Fruit fly (Drosophila melanogaster) whole organism, wandering third instar larva: ENCODE measurements around the gene Dlip1.

Experiments used
- Abd-B ChIP-seq: fragments of >200 bp; optimal IDR thresholded peaks from 2 replicates; lab custom pipeline; 2017; ENCODE audit warnings: missing biosample characterization, missing genetic modification characterization
- CG32264 ChIP-seq: fragments of 200-800 bp; sonication (Bioruptor generic); optimal IDR thresholded peaks from 2 replicates; lab custom pipeline; 2016; ENCODE audit warnings: missing biosample characterization, missing genetic modification characterization
- CG9705 ChIP-seq: fragments of 200-800 bp; sonication (Bioruptor generic); optimal IDR thresholded peaks from 2 replicates; lab custom pipeline; 2018; ENCODE audit warnings: missing biosample characterization, mild to moderate bottlenecking, missing genetic modification characterization
- CrebA ChIP-seq: fragments of 200-800 bp; sonication (Bioruptor generic); optimal IDR thresholded peaks from 2 replicates; lab custom pipeline; 2016; ENCODE audit warnings: missing biosample characterization, mild to moderate bottlenecking, missing genetic modification characterization, borderline replicate concordance
- Dfd ChIP-seq: fragments of >200 bp; optimal IDR thresholded peaks from 2 replicates; lab custom pipeline; 2017; ENCODE audit warnings: missing biosample characterization, missing genetic modification characterization
- Dif ChIP-seq: fragments of 200-275, 200-300 bp; sonication (Bioruptor generic); optimal IDR thresholded peaks from 2 replicates; lab custom pipeline; 2018; ENCODE audit warnings: missing biosample characterization, missing genetic modification characterization; ENCODE audit not compliant: partially characterized antibody
- GATAd ChIP-seq: sonication (Bioruptor generic); optimal IDR thresholded peaks from 2 replicates; lab custom pipeline; 2016; ENCODE audit warnings: missing biosample characterization, missing genetic modification characterization
- HLH106 ChIP-seq: fragments of 200-800 bp; optimal IDR thresholded peaks from 3 replicates; lab custom pipeline; 2019; ENCODE audit warnings: missing biosample characterization, mild to moderate bottlenecking, missing genetic modification characterization, moderate library complexity
- Hnf4 ChIP-seq: fragments of 200-800 bp; sonication (Bioruptor generic); optimal IDR thresholded peaks from 2 replicates; lab custom pipeline; 2016; ENCODE audit warnings: missing biosample characterization, mild to moderate bottlenecking, missing genetic modification characterization
- Hr78 ChIP-seq: fragments of >200 bp; optimal IDR thresholded peaks from 2 replicates; lab custom pipeline; 2017; ENCODE audit warnings: missing biosample characterization, missing genetic modification characterization
- Hr83 ChIP-seq: fragments of 200-300 bp; sonication (Bioruptor generic); optimal IDR thresholded peaks from 2 replicates; lab custom pipeline; 2016; ENCODE audit warnings: missing biosample characterization, mild to moderate bottlenecking, missing genetic modification characterization, moderate library complexity; ENCODE audit not compliant: poor library complexity, severe bottlenecking
- Jra ChIP-seq: sonication (Bioruptor generic); optimal IDR thresholded peaks from 2 replicates; lab custom pipeline; 2016; ENCODE audit warnings: missing biosample characterization, missing genetic modification characterization
- Mio ChIP-seq: sonication (Bioruptor generic); optimal IDR thresholded peaks from 2 replicates; lab custom pipeline; 2016; ENCODE audit warnings: missing biosample characterization, missing genetic modification characterization
- Myc ChIP-seq: fragments of >200 bp; optimal IDR thresholded peaks from 2 replicates; lab custom pipeline; 2017
- N ChIP-seq: fragments of >200 bp; optimal IDR thresholded peaks from 2 replicates; lab custom pipeline; 2018; ENCODE audit warnings: missing biosample characterization, missing external identifiers, missing genetic modification characterization
- OdsH ChIP-seq: fragments of 200-800 bp; sonication (Bioruptor generic); optimal IDR thresholded peaks from 2 replicates; lab custom pipeline; 2016; ENCODE audit warnings: missing biosample characterization, mild to moderate bottlenecking, missing genetic modification characterization
- Rel ChIP-seq, 2 experiments: fragments of 200-800 bp; sonication (Bioruptor generic) in 1 of 2; optimal IDR thresholded peaks; 2 replicates in 1 of 2; 3 replicates in 1 of 2; lab custom pipeline; 2016 to 2019; ENCODE audit warnings: mild to moderate bottlenecking in 2 of 2, missing biosample characterization in 2 of 2, missing genetic modification characterization in 2 of 2, moderate library complexity in 1 of 2
- Sp1 ChIP-seq: fragments of 200-800 bp; sonication (Bioruptor generic); optimal IDR thresholded peaks from 3 replicates; lab custom pipeline; 2019; ENCODE audit warnings: missing biosample characterization, mild to moderate bottlenecking, missing genetic modification characterization, moderate library complexity
- Vsx2 ChIP-seq: fragments of 200-300, 225-300 bp; sonication (Bioruptor generic); optimal IDR thresholded peaks from 2 replicates; lab custom pipeline; 2018; ENCODE audit warnings: missing biosample characterization, missing genetic modification characterization; ENCODE audit not compliant: partially characterized antibody
- br ChIP-seq: fragments of 200-800 bp; sonication (Bioruptor generic); optimal IDR thresholded peaks from 2 replicates; lab custom pipeline; 2016; ENCODE audit warnings: missing biosample characterization, missing genetic modification characterization
- brk ChIP-seq: fragments of 200-800 bp; sonication (Bioruptor generic); optimal IDR thresholded peaks from 2 replicates; lab custom pipeline; 2016; ENCODE audit warnings: missing biosample characterization, mild to moderate bottlenecking, missing genetic modification characterization
- dl ChIP-seq, 2 experiments: fragments of 175-275, 200-275 bp in 1 of 2; fragments of 200-275 bp in 1 of 2; sonication (Bioruptor generic); optimal IDR thresholded peaks; lab custom pipeline; 2018; ENCODE audit warnings: mild to moderate bottlenecking in 2 of 2, missing biosample characterization in 2 of 2, missing genetic modification characterization in 2 of 2, moderate library complexity in 2 of 2; ENCODE audit not compliant: partially characterized antibody in 2 of 2, insufficient read depth in 1 of 2
- dmrt93B ChIP-seq: fragments of 200-800 bp; sonication (Bioruptor generic); optimal IDR thresholded peaks from 2 replicates; lab custom pipeline; 2018; ENCODE audit warnings: missing biosample characterization, mild to moderate bottlenecking, missing genetic modification characterization
- dsf ChIP-seq: sonication (Bioruptor generic); optimal IDR thresholded peaks from 2 replicates; lab custom pipeline; 2016; ENCODE audit warnings: missing biosample characterization, missing genetic modification characterization, borderline replicate concordance
- ey ChIP-seq: fragments of 200-800 bp; sonication (Bioruptor generic); optimal IDR thresholded peaks from 2 replicates; lab custom pipeline; 2016; ENCODE audit warnings: missing biosample characterization, missing genetic modification characterization
- foxo ChIP-seq, 2 experiments: fragments of 200-800 bp; sonication (Bioruptor generic); optimal IDR thresholded peaks; 2 replicates in 1 of 2; 3 replicates in 1 of 2; lab custom pipeline; 2016 to 2017; ENCODE audit warnings: missing biosample characterization in 2 of 2, missing genetic modification characterization in 2 of 2
- fru ChIP-seq: fragments of 200-800 bp; sonication (Bioruptor generic); optimal IDR thresholded peaks from 3 replicates; lab custom pipeline; 2016; ENCODE audit warnings: missing biosample characterization, mild to moderate bottlenecking, missing genetic modification characterization
- h ChIP-seq: fragments of 200-800 bp; sonication (Bioruptor generic); optimal IDR thresholded peaks from 3 replicates; lab custom pipeline; 2016; ENCODE audit warnings: missing biosample characterization, mild to moderate bottlenecking, missing genetic modification characterization
- jim ChIP-seq: fragments of 175-275, 200-325 bp; sonication (Bioruptor generic); optimal IDR thresholded peaks from 2 replicates; lab custom pipeline; 2016; ENCODE audit warnings: missing biosample characterization, mild to moderate bottlenecking, missing genetic modification characterization
- lola ChIP-seq: fragments of >200 bp; optimal IDR thresholded peaks from 2 replicates; lab custom pipeline; 2017; ENCODE audit warnings: missing biosample characterization, missing genetic modification characterization
- pan ChIP-seq: fragments of >200 bp; optimal IDR thresholded peaks from 2 replicates; lab custom pipeline; 2017
- psq ChIP-seq: fragments of 200-800 bp; sonication (Bioruptor generic); optimal IDR thresholded peaks from 3 replicates; lab custom pipeline; 2017; ENCODE audit warnings: missing biosample characterization, mild to moderate bottlenecking, missing genetic modification characterization, moderate library complexity
- rgr ChIP-seq: fragments of 200-800 bp; sonication (Bioruptor generic); optimal IDR thresholded peaks from 3 replicates; lab custom pipeline; 2016; ENCODE audit warnings: missing biosample characterization, mild to moderate bottlenecking, missing genetic modification characterization
- sage ChIP-seq: fragments of 200-800 bp; sonication (Bioruptor generic); optimal IDR thresholded peaks from 2 replicates; lab custom pipeline; 2016; ENCODE audit warnings: missing biosample characterization, mild to moderate bottlenecking, missing genetic modification characterization
- sv ChIP-seq: fragments of 200-800 bp; sonication (Bioruptor generic); optimal IDR thresholded peaks from 3 replicates; lab custom pipeline; 2016; ENCODE audit warnings: missing biosample characterization, missing genetic modification characterization
- tai ChIP-seq: sonication (Bioruptor generic); optimal IDR thresholded peaks from 2 replicates; lab custom pipeline; 2016; ENCODE audit warnings: missing biosample characterization, missing genetic modification characterization
- usp ChIP-seq: fragments of >200 bp; optimal IDR thresholded peaks from 2 replicates; lab custom pipeline; 2017; ENCODE audit warnings: missing biosample characterization, missing genetic modification characterization
- woc ChIP-seq: sonication (Bioruptor generic); optimal IDR thresholded peaks from 2 replicates; lab custom pipeline; 2016; ENCODE audit warnings: missing biosample characterization, mild to moderate bottlenecking, missing genetic modification characterization

Dlip1 gene

dm6 chrX:9191357-9191756, 32.9 kb downstream of the Dlip1 start, which contains the start of gene CG12057:
Gene CG12057 (plus strand): TSS chrX:9191657.
- no peak for TF ChIP-seq woc (GFP tag; lab: Kevin White, UChicago)
- no peak for TF ChIP-seq OdsH

DNA sequence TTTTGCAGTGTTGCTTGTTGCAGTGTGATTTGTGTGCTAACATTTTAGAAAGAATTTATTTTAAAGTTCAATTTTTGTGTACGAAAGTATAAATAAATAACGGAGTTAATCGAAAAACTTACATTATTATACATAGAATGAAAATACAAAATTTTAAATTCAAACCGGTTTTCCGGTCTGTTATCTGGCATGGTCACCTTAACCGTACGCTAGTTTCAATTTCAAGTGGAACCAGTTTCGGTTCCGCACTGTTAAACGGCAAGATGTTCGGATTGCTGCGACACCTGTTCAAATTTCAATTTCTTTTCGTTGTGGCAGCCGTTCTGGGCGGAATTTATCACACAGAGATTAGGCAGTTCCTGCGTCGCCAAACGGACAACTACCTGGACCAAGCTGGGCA, 34.0 kb downstream of the Dlip1 start, which contains the start of gene CG12056:
Gene CG12056 (plus strand): TSS at position 241 of the 400 bp plus-strand sequence.
- TF ChIP-seq foxo (GFP tag; optimal IDR thresholded peaks at IDR 0.05; lab: Kevin White, UChicago) (no peak), CG9705 (no peak), brk (GFP tag; lab: Kevin White, UChicago) (no peak), Jra (GFP tag; lab: Kevin White, UChicago) (no peak), Mio (GFP tag; lab: Kevin White, UChicago) (no peak), lola (GFP tag; lab: Kevin White, UChicago) (no peak), dmrt93B (GFP tag; lab: Kevin White, UChicago) (no peak), N (GFP tag; lab: Kevin White, UChicago) (no peak), sage (GFP tag; lab: Kevin White, UChicago) (no peak), Hnf4 (GFP tag; lab: Kevin White, UChicago) (no peak), Vsx2 (no peak), dl (GFP tag; optimal IDR thresholded peaks at IDR 0.05; lab: Kevin White, UChicago; ENCODE audit: insufficient read depth in 1 of 2, partially characterized antibody in 2 of 2) (no peak), GATAd (GFP tag; lab: Kevin White, UChicago) (no peak), sv (GFP tag; lab: Kevin White, UChicago) (no peak), dsf (GFP tag; lab: Kevin White, UChicago) (no peak), jim (GFP tag; lab: Kevin White, UChicago) (no peak)
- TF ChIP-seq, all 38 proteins: peak for 0

dm6 chrX:9193604-9194003, 35.2 kb downstream of the Dlip1 start, which contains the start of gene CG12106:
Gene CG12106 (plus strand): TSS chrX:9193898.
- TF ChIP-seq woc (GFP tag; lab: Kevin White, UChicago) = peak; percentile 61
- no peak for TF ChIP-seq lola (GFP tag; lab: Kevin White, UChicago)
- TF ChIP-seq tai = no peak
- no peak for TF ChIP-seq brk (GFP tag; lab: Kevin White, UChicago)
- TF ChIP-seq Hr78 = no peak
- TF ChIP-seq psq = peak; percentile 8
- TF ChIP-seq Jra (GFP tag; lab: Kevin White, UChicago) = no peak
- no peak for TF ChIP-seq OdsH
- TF ChIP-seq br (GFP tag; lab: Kevin White, UChicago) = peak; percentile 58
- peak; percentile 53 for TF ChIP-seq fru (GFP tag; lab: Kevin White, UChicago)
- TF ChIP-seq Vsx2 = no peak
- TF ChIP-seq CG32264 (GFP tag; lab: Kevin White, UChicago) = no peak
- TF ChIP-seq Hnf4 (GFP tag; lab: Kevin White, UChicago) = peak; percentile 54
- no peak for TF ChIP-seq Dif (GFP tag; lab: Kevin White, UChicago)
- TF ChIP-seq CG9705 = peak; percentile 49
- peak; percentile 75 for TF ChIP-seq HLH106 (tag; lab: Kevin White, UChicago)
- TF ChIP-seq h (GFP tag; lab: Kevin White, UChicago) = peak; percentile 48
- no peak for TF ChIP-seq GATAd (GFP tag; lab: Kevin White, UChicago)
- TF ChIP-seq N (GFP tag; lab: Kevin White, UChicago) = no peak
- no peak for TF ChIP-seq sage (GFP tag; lab: Kevin White, UChicago)
- no peak for TF ChIP-seq dl (GFP tag; optimal IDR thresholded peaks at IDR 0.05; lab: Kevin White, UChicago; ENCODE audit: insufficient read depth in 1 of 2, partially characterized antibody in 2 of 2)
- no peak for TF ChIP-seq Myc (lab: Kevin White, UChicago)
- TF ChIP-seq usp = no peak
- no peak for TF ChIP-seq Rel (GFP tag; optimal IDR thresholded peaks at IDR 0.05; lab: Kevin White, UChicago)
- TF ChIP-seq Rel (tag; optimal IDR thresholded peaks at IDR 0.05; lab: Kevin White, UChicago) = peak; percentile 7
- TF ChIP-seq dsf (GFP tag; lab: Kevin White, UChicago) = no peak
- no peak for TF ChIP-seq Mio (GFP tag; lab: Kevin White, UChicago)
- peak in 1 of 2 experiments; percentile 63 for TF ChIP-seq foxo (GFP tag; optimal IDR thresholded peaks at IDR 0.05; lab: Kevin White, UChicago)
- TF ChIP-seq pan (lab: Kevin White, UChicago) = no peak
- TF ChIP-seq Dfd = no peak
- peak; percentile 58 for TF ChIP-seq rgr (GFP tag; lab: Kevin White, UChicago)
- peak; percentile 54 for TF ChIP-seq Sp1 (GFP tag; lab: Kevin White, UChicago)
- no peak for TF ChIP-seq jim (GFP tag; lab: Kevin White, UChicago)
- peak; percentile 34 for TF ChIP-seq dmrt93B (GFP tag; lab: Kevin White, UChicago)
- no peak for TF ChIP-seq Abd-B
- peak; percentile 52 for TF ChIP-seq ey
- TF ChIP-seq sv (GFP tag; lab: Kevin White, UChicago) = no peak
- TF ChIP-seq Hr83 (GFP tag; lab: Kevin White, UChicago) = no peak
- TF ChIP-seq CrebA (GFP tag; lab: Kevin White, UChicago) = no peak
